Worm (Caenorhabditis elegans) whole organism, L4 larva: ENCODE data around the gene cht-5.
"Not testable (repeated sequence)": the region's sequence is repeated elsewhere in the genome, so short reads cannot be mapped to it uniquely, and the experiment has no call there.

Source experiments
- ceh-28 ChIP-seq: fragments of 150-350 bp; optimal IDR thresholded peaks from 2 replicates; lab custom pipeline; 2014; ENCODE audit warnings: missing biosample characterization, missing genetic modification reagents, missing genetic modification characterization
- ceh-32 ChIP-seq: sonication (generic microtip); optimal IDR thresholded peaks from 2 replicates; lab custom pipeline; 2016; ENCODE audit warnings: mild to moderate bottlenecking, missing genetic modification characterization, missing compliant biosample characterization; ENCODE audit not compliant: poor library complexity
- egl-27 ChIP-seq: sonication (generic microtip); optimal IDR thresholded peaks from 3 replicates; lab custom pipeline; 2017; ENCODE audit warnings: missing biosample characterization, missing genetic modification reagents, missing genetic modification characterization
- jun-1 ChIP-seq: fragments of 150-350 bp; optimal IDR thresholded peaks from 2 replicates; lab custom pipeline; 2014; ENCODE audit warnings: missing biosample characterization, missing genetic modification reagents, missing genetic modification characterization
- nhr-76 ChIP-seq: fragments of 150-350 bp; optimal IDR thresholded peaks from 2 replicates; lab custom pipeline; 2014; ENCODE audit warnings: missing biosample characterization, missing genetic modification characterization
- unc-130 ChIP-seq: sonication (generic microtip); optimal IDR thresholded peaks from 2 replicates; lab custom pipeline; 2016; ENCODE audit warnings: missing genetic modification reagents, missing genetic modification characterization, missing compliant biosample characterization
- zfp-3 ChIP-seq: fragments of 200-800 bp; sonication (Bioruptor generic); conservative IDR thresholded peaks from 2 replicates; pipeline ENCODE4 v1.3.6; 2022; ENCODE audit warnings: missing genetic modification reagents, missing genetic modification characterization, missing compliant biosample characterization

ce11 chrV:10136644-10137043 is 22.2 kb downstream of the cht-5 start:
- not testable (repeated sequence) for TF ChIP-seq ceh-32 (tag; lab: Kevin White, UChicago); zfp-3; egl-27 (tag; lab: Kevin White, UChicago); ceh-28 (tag; lab: Kevin White, UChicago); jun-1; unc-130 (GFP tag; lab: Kevin White, UChicago); nhr-76 (tag; lab: Kevin White, UChicago)
